Fruit fly (Drosophila melanogaster): ENCODE results near the gene CG16743.
A peak's percentile ranks its signal among the peaks of the same experiment; 100 is the strongest.

Gene CG16743

DNA sequence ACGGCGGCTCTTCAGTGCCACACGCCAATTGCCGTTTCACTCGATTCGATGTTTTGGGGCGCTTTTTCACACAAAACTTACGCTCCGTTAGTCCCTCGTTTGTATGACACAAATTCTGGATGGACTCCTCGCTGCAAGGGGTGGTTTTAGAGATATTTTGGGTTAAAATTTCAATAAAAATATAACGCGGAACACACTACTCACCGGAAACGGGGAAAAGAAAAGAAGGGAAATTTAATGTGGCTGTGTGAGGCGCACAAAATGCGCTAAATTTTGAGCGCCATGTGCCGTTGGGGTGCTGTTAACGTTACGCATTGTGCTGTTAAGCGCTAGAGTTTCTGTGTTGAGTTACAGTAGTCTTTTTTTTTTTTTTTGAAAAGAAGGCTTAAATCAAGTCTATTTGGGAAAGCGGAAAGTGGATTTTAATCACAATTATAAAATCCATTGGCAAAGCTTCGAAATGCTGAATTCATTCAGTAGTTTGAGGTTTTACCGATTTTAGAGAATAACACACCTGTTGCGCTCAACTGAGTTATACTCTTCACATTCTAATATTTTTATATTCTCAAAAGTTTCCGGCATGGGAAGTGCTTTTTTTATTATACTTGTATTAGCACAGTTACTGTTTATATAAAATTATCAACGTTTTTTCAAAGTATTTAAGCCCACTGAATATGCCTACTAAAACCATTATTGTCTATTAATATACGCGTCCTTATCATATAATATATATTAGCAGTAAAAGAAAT is 32.0 kb downstream of the CG16743 start, which contains the start of gene RpL9 (continued):
- TF ChIP-seq topi (GFP tag; optimal IDR thresholded peaks at IDR 0.05) (peak; percentile 71), CG32006 (GFP tag; optimal IDR thresholded peaks at IDR 0.05) (no peak), CG11294 (GFP tag; IDR thresholded peaks at IDR 0.05) (no peak), CG4318 (GFP tag; optimal IDR thresholded peaks at IDR 0.05) (no peak), Lpt (GFP tag; optimal IDR thresholded peaks at IDR 0.05) (no peak), pdm3 (GFP tag; optimal IDR thresholded peaks at IDR 0.05) (no peak), CG6163 (GFP tag; IDR thresholded peaks at IDR 0.05) (no peak; the same call in 2 of the 3 replicates), Sox15 (GFP tag; optimal IDR thresholded peaks at IDR 0.05) (no peak), Eip75B (GFP tag; optimal IDR thresholded peaks at IDR 0.05) (no peak), Ets21C (GFP tag; optimal IDR thresholded peaks at IDR 0.05) (no peak), Hr39 (GFP tag; optimal IDR thresholded peaks at IDR 0.05) (no peak), Ets96B (tag; optimal IDR thresholded peaks at IDR 0.05) (no peak), Hr38 (GFP tag; optimal IDR thresholded peaks at IDR 0.05) (no peak), cyc (GFP tag; optimal IDR thresholded peaks at IDR 0.05) (peak; percentile 44), Met (GFP tag; optimal IDR thresholded peaks at IDR 0.05) (peak; percentile 77), spab (GFP tag; optimal IDR thresholded peaks at IDR 0.05) (no peak), CG6808 (GFP tag; optimal IDR thresholded peaks at IDR 0.05) (no peak), CG7368 (GFP tag; optimal IDR thresholded peaks at IDR 0.05) (peak; percentile 63), CG3032 (tag; optimal IDR thresholded peaks at IDR 0.05) (peak; percentile 35), CG8119 (GFP tag; IDR thresholded peaks at IDR 0.05) (no peak), CG11902 (GFP tag; optimal IDR thresholded peaks at IDR 0.05) (no peak), acj6 (GFP tag; optimal IDR thresholded peaks at IDR 0.05) (peak; percentile 59), lz (GFP tag; optimal IDR thresholded peaks at IDR 0.05) (peak; percentile 71), fkh (GFP tag; optimal IDR thresholded peaks at IDR 0.05) (no peak), CG1621 (tag; optimal IDR thresholded peaks at IDR 0.05) (no peak), CG15336 (GFP tag; IDR thresholded peaks at IDR 0.05) (no peak), CG10669 (GFP tag; optimal IDR thresholded peaks at IDR 0.05) (no peak), CG6854 (GFP tag; optimal IDR thresholded peaks at IDR 0.05) (peak; percentile 95), Sox102F (GFP tag; optimal IDR thresholded peaks at IDR 0.05) (peak; percentile 75), CG31627 (GFP tag; optimal IDR thresholded peaks at IDR 0.05) (peak; percentile 34), CG34406 (GFP tag; optimal IDR thresholded peaks at IDR 0.05) (no peak), svp (GFP tag) (no peak), dsx (GFP tag; optimal IDR thresholded peaks at IDR 0.05; ENCODE audit: poor library complexity, severe bottlenecking) (no peak), CG8319 (GFP tag; optimal IDR thresholded peaks at IDR 0.05) (peak; percentile 44), CG3919 (GFP tag; optimal IDR thresholded peaks at IDR 0.05) (no peak), CG10631 (GFP tag; optimal IDR thresholded peaks at IDR 0.05) (no peak), Smox (GFP tag; optimal IDR thresholded peaks at IDR 0.05) (no peak), CG9139 (GFP tag; optimal IDR thresholded peaks at IDR 0.05) (no peak), esn (GFP tag; optimal IDR thresholded peaks at IDR 0.05) (peak; percentile 72), eg (GFP tag; IDR thresholded peaks at IDR 0.05) (no peak), fd59A (GFP tag; optimal IDR thresholded peaks at IDR 0.05) (peak; percentile 39), vri (GFP tag; optimal IDR thresholded peaks at IDR 0.05) (no peak), net (GFP tag; optimal IDR thresholded peaks at IDR 0.05) (no peak)

- TF ChIP-seq CG6854 (GFP tag; optimal IDR thresholded peaks at IDR 0.05) (peak; percentile 23), svp (GFP tag) (no peak)
Observed at dm6 chr2L:11004674-11005045, 32.6 kb downstream of the CG16743 start, which contains the start of gene Nup154. TSS of gene Nup154 (plus strand) at chr2L:11004820.

Data from whole organism, prepupa.